Worm (Caenorhabditis elegans) whole organism, L3 larva: ENCODE results near the gene smrc-1.

ENCODE experiments used
- ceh-28 ChIP-seq: fragments of 150-350 bp; optimal IDR thresholded peaks from 2 replicates; lab custom pipeline; 2014; ENCODE audit warnings: missing biosample characterization, missing genetic modification reagents, missing genetic modification characterization
- lin-39 ChIP-seq: fragments of 150-350 bp; optimal IDR thresholded peaks from 2 replicates; lab custom pipeline; 2018; ENCODE audit warnings: missing biosample characterization, missing genetic modification reagents, missing genetic modification characterization

ce11 chrIII:6430834-6431233 is 40.1 kb downstream of the smrc-1 start, which contains the start of gene popl-1:
- TF ChIP-seq lin-39 (no peak), ceh-28 (tag; lab: Kevin White, UChicago) (no peak)
